Worm (Caenorhabditis elegans) whole organism, young adult: Measurements from ENCODE around the gene D1005.4.

ENCODE experiments used
- F23B12.7 ChIP-seq: sonication (generic microtip); optimal IDR thresholded peaks from 2 replicates; lab custom pipeline; 2017; ENCODE audit warnings: missing genetic modification characterization, mild to moderate bottlenecking, missing compliant biosample characterization, antibody characterized with exemption, moderate library complexity; ENCODE audit not compliant: insufficient read depth
- F52B5.7 ChIP-seq: sonication (generic microtip); optimal IDR thresholded peaks from 2 replicates; lab custom pipeline; 2016; ENCODE audit warnings: mild to moderate bottlenecking, missing genetic modification characterization, missing compliant biosample characterization
- ceh-100 ChIP-seq: fragments of 200-800 bp; sonication (Bioruptor generic); IDR thresholded peaks from 2 replicates; pipeline ENCODE4 v1.3.6; 2022; ENCODE audit warnings: missing genetic modification reagents, missing genetic modification characterization, missing compliant biosample characterization
- lag-1 ChIP-seq: fragments of 200-800 bp; sonication (Bioruptor generic); IDR thresholded peaks from 2 replicates; pipeline ENCODE4 v1.3.6; 2022; ENCODE audit warnings: missing genetic modification reagents, missing genetic modification characterization, missing compliant biosample characterization
- nhr-90 ChIP-seq: sonication (generic microtip); optimal IDR thresholded peaks from 2 replicates; lab custom pipeline; 2016; ENCODE audit warnings: missing genotype, mild to moderate bottlenecking, missing genetic modification characterization, missing compliant biosample characterization
- sea-2 ChIP-seq: fragments of 200-800 bp; sonication (Bioruptor generic); IDR thresholded peaks from 2 replicates; pipeline ENCODE4 v1.3.6; 2022; ENCODE audit warnings: missing genetic modification characterization, missing compliant biosample characterization
- ztf-18 ChIP-seq: sonication (generic microtip); optimal IDR thresholded peaks from 2 replicates; lab custom pipeline; 2016; ENCODE audit warnings: missing genotype, mild to moderate bottlenecking, missing genetic modification characterization, missing compliant biosample characterization
- ztf-3 ChIP-seq: fragments of 200-800 bp; sonication (Bioruptor generic); optimal IDR thresholded peaks from 2 replicates; lab custom pipeline; 2018; ENCODE audit warnings: mild to moderate bottlenecking, missing genetic modification characterization, missing compliant biosample characterization

DNA sequence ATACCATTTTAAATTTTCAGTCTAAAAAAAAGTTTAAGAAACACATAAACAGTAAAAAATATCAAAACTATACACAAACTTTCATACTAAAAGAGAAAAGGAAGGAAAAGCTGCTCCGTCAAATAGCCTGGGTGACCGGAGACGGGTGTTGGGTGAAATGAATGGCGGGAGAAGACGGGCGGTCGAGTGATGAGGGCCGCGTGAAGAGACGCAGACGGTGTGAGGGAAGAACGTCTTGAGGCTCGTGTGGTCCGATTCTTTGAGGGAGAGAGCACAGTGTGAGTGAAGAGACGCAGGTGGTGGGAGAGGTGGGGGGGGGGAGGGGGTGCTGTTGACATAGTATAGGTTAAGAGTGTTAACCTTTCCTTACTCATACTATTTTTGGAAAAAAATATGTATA lies 43.4 kb upstream of the D1005.4 start:
- TF ChIP-seq F23B12.7 (tag; lab: Kevin White, UChicago) (no peak), F52B5.7 (tag; lab: Kevin White, UChicago) (no peak), ztf-3 (no peak), ceh-100 (no peak), sea-2 (GFP tag; lab: Robert Waterston, UW) (no peak), ztf-18 (tag; lab: Kevin White, UChicago) (no peak), nhr-90 (no peak), lag-1 (GFP tag; lab: Robert Waterston, UW) (no peak)
